Fruit fly (Drosophila melanogaster) whole organism, embryonic: ENCODE results near the gene Rpp30.

Experiments
- Adf1 ChIP-seq: fragments of 200-800 bp; sonication (Bioruptor generic); IDR thresholded peaks from 2 replicates; pipeline ENCODE4 v1.3.6; 2022; ENCODE audit warnings: missing biosample characterization, missing genetic modification characterization
- B-H1 ChIP-seq: fragments of 200-800 bp; sonication (Bioruptor generic); IDR thresholded peaks from 3 replicates; pipeline ENCODE4 v1.3.6; 2022; ENCODE audit warnings: missing biosample characterization, missing genetic modification characterization
- BEAF-32 ChIP-seq: fragments of 200-800 bp; sonication (Bioruptor generic); optimal IDR thresholded peaks from 3 replicates; lab custom pipeline; 2017; ENCODE audit warnings: missing biosample characterization, missing genetic modification characterization, mild to moderate bottlenecking, moderate library complexity, missing genetic modification reagents
- CG12104 ChIP-seq: fragments of 200-800 bp; sonication (Bioruptor generic); optimal IDR thresholded peaks from 3 replicates; lab custom pipeline; 2016; ENCODE audit warnings: missing biosample characterization, missing genetic modification characterization
- CG13287 ChIP-seq: fragments of 200-800 bp; sonication (Bioruptor generic); IDR thresholded peaks from 2 replicates; pipeline ENCODE4 v1.3.6; 2022; ENCODE audit warnings: missing biosample characterization, missing genetic modification characterization; ENCODE audit not compliant: partially characterized antibody
- CG17328 ChIP-seq: fragments of 200-800 bp; sonication (Bioruptor generic); IDR thresholded peaks from 2 replicates; pipeline ENCODE4 v1.3.6; 2022; ENCODE audit warnings: missing biosample characterization, missing genetic modification characterization
- CG17829 ChIP-seq: fragments of 200-800 bp; optimal IDR thresholded peaks from 2 replicates; lab custom pipeline; 2019; ENCODE audit warnings: missing biosample characterization, mild to moderate bottlenecking, missing genetic modification characterization, moderate library complexity
- CG32767 ChIP-seq: fragments of 200-800 bp; sonication (Bioruptor generic); IDR thresholded peaks from 2 replicates; pipeline ENCODE4 v1.3.6; 2022; ENCODE audit warnings: missing biosample characterization, missing genetic modification characterization
- CG34224 ChIP-seq: fragments of 200-800 bp; sonication (Bioruptor generic); IDR thresholded peaks from 3 replicates; pipeline ENCODE4 v1.3.6; 2022; ENCODE audit warnings: missing biosample characterization, missing genetic modification characterization; ENCODE audit not compliant: partially characterized antibody
- CG3847 ChIP-seq: fragments of 200-800 bp; sonication (Bioruptor generic); IDR thresholded peaks from 2 replicates; pipeline ENCODE4 v1.3.6; 2022; ENCODE audit warnings: missing biosample characterization, missing genetic modification characterization
- CG4360 ChIP-seq: fragments of 200-800 bp; sonication (Bioruptor generic); IDR thresholded peaks from 2 replicates; pipeline ENCODE4 v1.3.6; 2022; ENCODE audit warnings: missing biosample characterization, missing genetic modification characterization
- CG4854 ChIP-seq: fragments of 200-800 bp; sonication (Bioruptor generic); optimal IDR thresholded peaks from 2 replicates; lab custom pipeline; 2016; ENCODE audit warnings: missing biosample characterization, missing genetic modification characterization, inconsistent platforms
- CG6175 ChIP-seq: fragments of 200-800 bp; sonication (Bioruptor generic); IDR thresholded peaks from 3 replicates; pipeline ENCODE4 v1.3.6; 2022; ENCODE audit warnings: missing biosample characterization, missing genetic modification characterization
- Deaf1 ChIP-seq: fragments of 200-800 bp; optimal IDR thresholded peaks from 3 replicates; lab custom pipeline; 2019; ENCODE audit warnings: missing biosample characterization, mild to moderate bottlenecking, missing genetic modification characterization, moderate library complexity
- Elba2 ChIP-seq: fragments of 200-800 bp; sonication (Bioruptor generic); optimal IDR thresholded peaks from 3 replicates; lab custom pipeline; 2016; ENCODE audit warnings: missing biosample characterization, missing genetic modification characterization
- Kr ChIP-seq: fragments of 200-800 bp; sonication (Bioruptor generic); optimal IDR thresholded peaks from 2 replicates; lab custom pipeline; 2017; ENCODE audit warnings: missing biosample characterization, mild to moderate bottlenecking, missing genetic modification characterization
- Lhr ChIP-seq: fragments of 200-800 bp; sonication (Bioruptor generic); optimal IDR thresholded peaks from 3 replicates; lab custom pipeline; 2017; ENCODE audit warnings: mild to moderate bottlenecking, missing biosample characterization, missing genetic modification reagents, missing genetic modification characterization
- Med ChIP-seq: fragments of 200-800 bp; sonication (Bioruptor generic); peaks from one replicate; lab custom pipeline; 2016; ENCODE audit warnings: missing biosample characterization, missing genetic modification characterization, mild to moderate bottlenecking, inconsistent platforms, moderate library complexity
- Scr ChIP-seq: fragments of 200-800 bp; sonication (Bioruptor generic); IDR thresholded peaks from 2 replicates; pipeline ENCODE4 v1.3.6; 2022; ENCODE audit warnings: missing biosample characterization, missing genetic modification characterization; ENCODE audit not compliant: partially characterized antibody
- Trl ChIP-seq, 3 experiments: fragments of >200 bp in 2 of 3; fragments of 200-800 bp in 1 of 3; sonication (Bioruptor generic) in 1 of 3; optimal IDR thresholded peaks; 2 replicates in 1 of 3; 3 replicates in 2 of 3; lab custom pipeline; 2016 to 2017; ENCODE audit warnings: missing biosample characterization in 1 of 3, missing genetic modification characterization in 1 of 3
- abd-A ChIP-seq: fragments of 200-800 bp; sonication (Bioruptor generic); optimal IDR thresholded peaks from 3 replicates; lab custom pipeline; 2019; ENCODE audit warnings: missing biosample characterization, mild to moderate bottlenecking, missing genetic modification characterization, moderate library complexity
- amos ChIP-seq: fragments of 200-800 bp; sonication (Bioruptor generic); IDR thresholded peaks from 2 replicates; pipeline ENCODE4 v1.3.6; 2022; ENCODE audit warnings: missing biosample characterization, missing genetic modification characterization; ENCODE audit not compliant: partially characterized antibody
- cad ChIP-seq: fragments of >200 bp; optimal IDR thresholded peaks from 2 replicates; lab custom pipeline; 2017; ENCODE audit warnings: missing biosample characterization, missing genetic modification characterization
- cg ChIP-seq: fragments of 200-800 bp; sonication (Bioruptor generic); optimal IDR thresholded peaks from 3 replicates; lab custom pipeline; 2019; ENCODE audit warnings: missing biosample characterization, mild to moderate bottlenecking, missing genetic modification characterization, moderate library complexity
- chinmo ChIP-seq: fragments of 200-800 bp; sonication (Bioruptor generic); IDR thresholded peaks from 4 replicates; pipeline ENCODE4 v1.3.6; 2022; ENCODE audit warnings: missing biosample characterization, missing genetic modification characterization; ENCODE audit not compliant: partially characterized antibody
- chm ChIP-seq: fragments of 200-800 bp; sonication (Bioruptor generic); IDR thresholded peaks from 2 replicates; pipeline ENCODE4 v1.3.6; 2022; ENCODE audit warnings: missing biosample characterization, missing genetic modification characterization
- crol ChIP-seq: fragments of 200-800 bp; sonication (Bioruptor generic); IDR thresholded peaks from 2 replicates; pipeline ENCODE4 v1.3.6; 2022; ENCODE audit warnings: missing biosample characterization, missing genetic modification characterization
- dimm ChIP-seq: fragments of 200-800 bp; sonication (Bioruptor generic); IDR thresholded peaks from 2 replicates; pipeline ENCODE4 v1.3.6; 2022; ENCODE audit warnings: missing biosample characterization, missing genetic modification characterization
- fd96Cb ChIP-seq: fragments of 200-800 bp; sonication (Bioruptor generic); optimal IDR thresholded peaks from 2 replicates; lab custom pipeline; 2018; ENCODE audit warnings: missing biosample characterization, mild to moderate bottlenecking, missing genetic modification characterization, moderate library complexity
- fru ChIP-seq: fragments of >200 bp; optimal IDR thresholded peaks from 2 replicates; lab custom pipeline; 2017
- hkb ChIP-seq, 2 experiments: fragments of 200-800 bp in 1 of 2; fragments of >200 bp in 1 of 2; sonication (Bioruptor generic) in 1 of 2; IDR thresholded peaks in 1 of 2; optimal IDR thresholded peaks in 1 of 2; 2 replicates each; pipeline versions ENCODE4 v1.3.6 to Lab custom; 2017 to 2022; ENCODE audit warnings: missing biosample characterization in 1 of 2, missing genetic modification characterization in 1 of 2
- insv ChIP-seq, 2 experiments: fragments of 200-800 bp; sonication (Bioruptor generic); optimal IDR thresholded peaks; 3 replicates each; lab custom pipeline; 2016 to 2018; ENCODE audit warnings: missing biosample characterization in 2 of 2, missing genetic modification characterization in 2 of 2
- kah ChIP-seq: fragments of 200-800 bp; sonication (Bioruptor generic); optimal IDR thresholded peaks from 2 replicates; lab custom pipeline; 2018; ENCODE audit warnings: missing biosample characterization, mild to moderate bottlenecking, missing genetic modification characterization
- knrl ChIP-seq: fragments of 200-800 bp; sonication (Bioruptor generic); IDR thresholded peaks from 3 replicates; pipeline ENCODE4 v1.3.6; 2022; ENCODE audit warnings: missing biosample characterization, missing genetic modification characterization; ENCODE audit not compliant: partially characterized antibody
- lov ChIP-seq, 2 experiments: fragments of 200-800 bp in 1 of 2; fragments of >200 bp in 1 of 2; sonication (Bioruptor generic) in 1 of 2; IDR thresholded peaks in 1 of 2; optimal IDR thresholded peaks in 1 of 2; 2 replicates in 1 of 2; 3 replicates in 1 of 2; pipeline versions ENCODE4 v1.3.6 to Lab custom; 2017 to 2022; ENCODE audit warnings: missing biosample characterization in 1 of 2, missing genetic modification characterization in 1 of 2
- nerfin-1 ChIP-seq: fragments of 200-800 bp; sonication (Bioruptor generic); optimal IDR thresholded peaks from 3 replicates; lab custom pipeline; 2019; ENCODE audit warnings: missing biosample characterization, mild to moderate bottlenecking, missing genetic modification characterization, moderate library complexity
- nerfin-2 ChIP-seq: fragments of 200-800 bp; sonication (Bioruptor generic); IDR thresholded peaks from 2 replicates; pipeline ENCODE4 v1.3.6; 2022; ENCODE audit warnings: missing biosample characterization, missing genetic modification characterization; ENCODE audit not compliant: partially characterized antibody
- pros ChIP-seq: fragments of 200-800 bp; sonication (Bioruptor generic); optimal IDR thresholded peaks from 3 replicates; lab custom pipeline; 2019; ENCODE audit warnings: missing biosample characterization, mild to moderate bottlenecking, missing genetic modification characterization, moderate library complexity
- salm ChIP-seq: fragments of 200-800 bp; sonication (Bioruptor generic); optimal IDR thresholded peaks from 2 replicates; lab custom pipeline; 2018; ENCODE audit warnings: missing biosample characterization, mild to moderate bottlenecking, missing genetic modification characterization
- sd ChIP-seq: fragments of 200-800 bp; sonication (Bioruptor generic); optimal IDR thresholded peaks from 3 replicates; lab custom pipeline; 2018; ENCODE audit warnings: missing biosample characterization, mild to moderate bottlenecking, missing genetic modification characterization, moderate library complexity
- sna ChIP-seq: fragments of 200-800 bp; sonication (Bioruptor generic); IDR thresholded peaks from 2 replicates; pipeline ENCODE4 v1.3.6; 2022; ENCODE audit warnings: missing biosample characterization, missing genetic modification characterization; ENCODE audit not compliant: partially characterized antibody
- tup ChIP-seq: fragments of 200-800 bp; sonication (Bioruptor generic); optimal IDR thresholded peaks from 2 replicates; lab custom pipeline; 2016; ENCODE audit warnings: missing biosample characterization, mild to moderate bottlenecking, missing genetic modification characterization, moderate library complexity

Rpp30 gene

DNA sequence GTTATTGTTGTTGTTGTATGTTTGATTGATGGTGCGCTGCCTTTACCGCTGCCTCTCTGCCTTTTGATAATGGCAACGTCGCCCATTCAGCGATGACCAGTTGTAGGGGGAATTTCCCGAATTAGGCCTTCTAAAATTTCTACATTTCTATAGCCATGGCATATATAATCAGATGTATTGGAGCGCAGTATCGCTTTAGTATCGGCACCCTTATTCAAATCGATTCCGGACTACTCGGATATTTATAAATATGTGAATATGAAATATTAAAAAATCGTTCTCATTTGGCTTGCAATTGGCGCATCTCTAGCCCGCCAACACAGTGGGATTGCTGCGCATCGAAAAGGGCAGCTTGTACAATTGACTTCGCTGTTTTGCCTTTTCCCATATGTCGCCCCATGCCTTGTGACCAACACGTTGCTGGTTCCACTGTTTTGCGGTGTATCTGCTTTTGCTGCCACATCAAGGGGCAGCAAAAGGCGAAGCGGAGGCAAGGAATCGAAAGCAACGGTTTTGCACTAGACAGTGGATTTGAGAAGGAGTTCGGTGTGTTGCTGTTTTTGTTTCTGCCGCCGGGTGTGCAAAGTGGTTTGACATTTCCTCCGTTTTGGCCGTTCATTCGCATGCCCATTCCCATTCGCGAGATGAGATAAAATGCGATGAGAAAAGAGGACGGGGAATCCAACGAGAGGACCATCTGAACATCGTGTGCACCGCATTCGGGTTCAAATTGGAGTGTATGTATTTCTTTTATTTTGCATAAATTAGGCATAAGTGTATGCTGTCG is 27.4 kb downstream of the Rpp30 start (continued):
- TF ChIP-seq knrl (GFP tag; lab: Robert Waterston, UW) (no peak), B-H1 (GFP tag; lab: Robert Waterston, UW) (0 out of 3 replicates have a peak, but pooled peaks have one; percentile 48)

- TF ChIP-seq sna (0 out of 2 replicates have a peak, but pooled peaks have one; percentile 19), nerfin-1 (tag; lab: Kevin White, UChicago) (peak; percentile 88), CG13287 (GFP tag; lab: Robert Waterston, UW) (0 out of 2 replicates have a peak, but pooled peaks have one; percentile 3), Scr (peak; percentile 39; the same call in 1 of the 2 replicates), Adf1 (GFP tag; lab: Robert Waterston, UW) (peak; percentile 78), Deaf1 (peak; percentile 59), Lhr (GFP tag; lab: Kevin White, UChicago) (no peak), pros (GFP tag; lab: Kevin White, UChicago) (peak; percentile 99), Kr (GFP tag; lab: Kevin White, UChicago) (peak; percentile 6), chm (GFP tag; lab: Robert Waterston, UW) (peak; percentile 33; the same call in 1 of the 2 replicates), hkb (optimal IDR thresholded peaks at IDR 0.05; lab: Kevin White, UChicago) (no peak), hkb (GFP tag; IDR thresholded peaks at IDR 0.05; lab: Robert Waterston, UW) (no peak), CG4360 (GFP tag; lab: Robert Waterston, UW) (peak; percentile 98), CG6175 (GFP tag; lab: Robert Waterston, UW) (peak; percentile 72; the same call in 2 of the 3 replicates), cg (GFP tag; lab: Kevin White, UChicago) (peak; percentile 69), fd96Cb (tag; lab: Kevin White, UChicago) (no peak), Med (peak; percentile 48), lov (optimal IDR thresholded peaks at IDR 0.05; lab: Kevin White, UChicago) (no peak), lov (GFP tag; IDR thresholded peaks at IDR 0.05; lab: Robert Waterston, UW) (0 out of 3 replicates have a peak, but pooled peaks have one; percentile 22), CG34224 (0 out of 3 replicates have a peak, but pooled peaks have one; percentile 33), CG3847 (GFP tag; lab: Robert Waterston, UW) (no peak), CG17328 (GFP tag; lab: Robert Waterston, UW) (no peak), Elba2 (GFP tag; lab: Kevin White, UChicago) (no peak), sd (tag; lab: Kevin White, UChicago) (peak; percentile 65), chinmo (GFP tag; lab: Robert Waterston, UW) (peak; percentile 83; the same call in 3 of the 4 replicates), abd-A (tag; lab: Kevin White, UChicago) (peak; percentile 46), fru (lab: Kevin White, UChicago) (no peak), crol (GFP tag; lab: Robert Waterston, UW) (peak; percentile 77), kah (GFP tag; lab: Kevin White, UChicago) (peak; percentile 33), BEAF-32 (GFP tag; lab: Kevin White, UChicago) (peak; percentile 29), CG4854 (no peak), dimm (GFP tag; lab: Robert Waterston, UW) (no peak), insv (GFP tag; optimal IDR thresholded peaks at IDR 0.05; lab: Kevin White, UChicago) (no peak), amos (GFP tag; lab: Robert Waterston, UW) (peak; percentile 31; the same call in 1 of the 2 replicates), tup (GFP tag; lab: Kevin White, UChicago) (no peak), salm (tag; lab: Kevin White, UChicago) (no peak), CG32767 (GFP tag; lab: Robert Waterston, UW) (peak; percentile 27; the same call in 1 of the 2 replicates), cad (GFP tag; lab: Kevin White, UChicago) (peak; percentile 71), CG17829 (tag; lab: Kevin White, UChicago) (no peak), CG12104 (GFP tag; lab: Kevin White, UChicago) (no peak), nerfin-2 (GFP tag; lab: Robert Waterston, UW) (no peak), Trl (optimal IDR thresholded peaks at IDR 0.05; lab: Kevin White, UChicago) (peak; percentile 17 to 57), Trl (GFP tag; optimal IDR thresholded peaks at IDR 0.05; lab: Kevin White, UChicago) (no peak)
Observed at dm6 chr2L:223867-224598, 28.1 kb downstream of the Rpp30 start.
